Fruit fly (Drosophila melanogaster): ENCODE data around the gene dj-1beta.

DNA sequence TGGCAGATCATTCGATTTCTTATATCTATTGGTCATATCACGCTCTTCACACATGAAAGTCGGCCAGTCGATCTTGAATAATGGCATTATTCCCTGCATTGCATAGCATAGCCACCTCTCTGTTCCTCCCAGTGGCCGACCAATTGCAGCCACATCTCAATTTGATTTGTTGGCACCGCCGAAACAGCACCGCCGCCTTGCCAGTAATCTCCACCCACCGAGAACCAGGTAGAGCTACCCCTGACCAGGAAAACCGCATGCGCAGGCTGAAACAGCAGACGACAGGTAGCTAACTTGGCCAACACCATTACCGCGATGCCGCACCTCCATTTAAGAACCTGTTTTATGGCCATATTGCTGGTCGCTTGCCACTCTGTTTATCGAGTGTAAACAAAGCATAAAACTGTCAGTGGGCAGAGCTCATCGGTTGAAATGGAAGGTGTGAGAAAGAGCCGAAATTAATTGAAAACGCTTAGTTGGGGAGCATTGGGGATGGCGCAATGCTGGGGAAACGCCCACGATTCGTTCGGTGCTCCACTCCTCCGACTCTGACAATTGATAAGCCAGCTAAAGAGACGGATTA, 39.9 kb upstream of the dj-1beta start:
- TF ChIP-seq D1 (tag; optimal IDR thresholded peaks at IDR 0.05), result no peak
- TF ChIP-seq CG17806 (tag; optimal IDR thresholded peaks at IDR 0.05), result no peak
- no peak for TF ChIP-seq Pif1A (GFP tag; optimal IDR thresholded peaks at IDR 0.05)
- TF ChIP-seq CG8301 (tag; optimal IDR thresholded peaks at IDR 0.05), result no peak
- TF ChIP-seq CG15710 (tag; optimal IDR thresholded peaks at IDR 0.05), result no peak
- TF ChIP-seq CG13204 (GFP tag; optimal IDR thresholded peaks at IDR 0.05), result no peak
